Fruit fly (Drosophila melanogaster) whole organism, prepupa: Measurements from ENCODE around the gene CG42342.

Source experiments
- CG10631 ChIP-seq: fragments of 200-800 bp; sonication (Bioruptor generic); optimal IDR thresholded peaks from 2 replicates; lab custom pipeline; 2016; ENCODE audit warnings: missing biosample characterization, missing genetic modification characterization
- CG11294 ChIP-seq: fragments of 200-800 bp; sonication (Bioruptor generic); IDR thresholded peaks from 2 replicates; pipeline ENCODE4 v1.3.6; 2022; ENCODE audit warnings: missing biosample characterization, missing genetic modification characterization
- CG11762 ChIP-seq: fragments of 200-800 bp; sonication (Bioruptor generic); optimal IDR thresholded peaks from 3 replicates; lab custom pipeline; 2016; ENCODE audit warnings: missing biosample characterization, missing genetic modification characterization; ENCODE audit not compliant: insufficient read depth
- CG11902 ChIP-seq: fragments of 200-800 bp; sonication (Bioruptor generic); optimal IDR thresholded peaks from 3 replicates; lab custom pipeline; 2016; ENCODE audit warnings: missing biosample characterization, missing genetic modification characterization
- CG1621 ChIP-seq: fragments of 200-800 bp; sonication (Bioruptor generic); optimal IDR thresholded peaks from 3 replicates; lab custom pipeline; 2018; ENCODE audit warnings: missing biosample characterization, mild to moderate bottlenecking, missing genetic modification characterization
- CG16779 ChIP-seq: fragments of 200-800 bp; sonication (Bioruptor generic); optimal IDR thresholded peaks from 3 replicates; lab custom pipeline; 2017; ENCODE audit warnings: missing biosample characterization, mild to moderate bottlenecking, missing genetic modification characterization
- CG3032 ChIP-seq: fragments of 200-800 bp; optimal IDR thresholded peaks from 2 replicates; lab custom pipeline; 2019; ENCODE audit warnings: missing biosample characterization, mild to moderate bottlenecking, missing genetic modification characterization, moderate library complexity
- CG32006 ChIP-seq: fragments of 200-800 bp; sonication (Bioruptor generic); optimal IDR thresholded peaks from 3 replicates; lab custom pipeline; 2017; ENCODE audit warnings: missing biosample characterization, mild to moderate bottlenecking, missing genetic modification characterization
- CG3919 ChIP-seq: fragments of 200-800 bp; sonication (Bioruptor generic); optimal IDR thresholded peaks from 3 replicates; lab custom pipeline; 2016; ENCODE audit warnings: missing biosample characterization, missing genetic modification characterization
- CG4318 ChIP-seq: fragments of 200-800 bp; sonication (Bioruptor generic); optimal IDR thresholded peaks from 3 replicates; lab custom pipeline; 2017; ENCODE audit warnings: missing biosample characterization, mild to moderate bottlenecking, missing genetic modification characterization
- CG6163 ChIP-seq: fragments of 200-800 bp; sonication (Bioruptor generic); IDR thresholded peaks from 3 replicates; pipeline ENCODE4 v1.3.6; 2022; ENCODE audit warnings: missing biosample characterization, missing genetic modification characterization
- CG6276 ChIP-seq: fragments of 200-800 bp; sonication (Bioruptor generic); optimal IDR thresholded peaks from 2 replicates; lab custom pipeline; 2017; ENCODE audit warnings: missing biosample characterization, mild to moderate bottlenecking, missing genetic modification characterization
- CG6792 ChIP-seq: fragments of 200-800 bp; sonication (Bioruptor generic); optimal IDR thresholded peaks from 3 replicates; lab custom pipeline; 2016; ENCODE audit warnings: missing biosample characterization, missing genetic modification characterization
- CG6854 ChIP-seq: fragments of 200-800 bp; sonication (Bioruptor generic); optimal IDR thresholded peaks from 2 replicates; lab custom pipeline; 2017; ENCODE audit warnings: missing biosample characterization, mild to moderate bottlenecking, missing genetic modification characterization
- CG7368 ChIP-seq: fragments of 200-800 bp; sonication (Bioruptor generic); optimal IDR thresholded peaks from 3 replicates; lab custom pipeline; 2016; ENCODE audit warnings: missing biosample characterization, missing genetic modification characterization
- CG8119 ChIP-seq: fragments of 200-800 bp; sonication (Bioruptor generic); IDR thresholded peaks from 3 replicates; pipeline ENCODE4 v1.3.6; 2022; ENCODE audit warnings: missing biosample characterization, missing genetic modification characterization
- CG8319 ChIP-seq: fragments of 200-800 bp; sonication (Bioruptor generic); optimal IDR thresholded peaks from 3 replicates; lab custom pipeline; 2016; ENCODE audit warnings: missing biosample characterization, missing genetic modification characterization
- CG8632 ChIP-seq: fragments of 200-800 bp; sonication (Bioruptor generic); optimal IDR thresholded peaks from 3 replicates; lab custom pipeline; 2016; ENCODE audit warnings: missing biosample characterization, missing genetic modification characterization
- CG9139 ChIP-seq: fragments of 200-800 bp; sonication (Bioruptor generic); optimal IDR thresholded peaks from 3 replicates; lab custom pipeline; 2017; ENCODE audit warnings: missing biosample characterization, mild to moderate bottlenecking, missing genetic modification characterization
- Eip78C ChIP-seq: fragments of 200-800 bp; sonication (Bioruptor generic); peaks from one replicate; lab custom pipeline; 2016; ENCODE audit warnings: missing biosample characterization, missing genetic modification characterization
- Eip93F ChIP-seq: fragments of 200-800 bp; sonication (Bioruptor generic); optimal IDR thresholded peaks from 2 replicates; lab custom pipeline; 2016; ENCODE audit warnings: missing biosample characterization, mild to moderate bottlenecking, missing genetic modification characterization
- Ets21C ChIP-seq: fragments of 200-800 bp; sonication (Bioruptor generic); optimal IDR thresholded peaks from 3 replicates; lab custom pipeline; 2016; ENCODE audit warnings: missing biosample characterization, missing genetic modification characterization
- Ets96B ChIP-seq: fragments of 200-800 bp; optimal IDR thresholded peaks from 2 replicates; lab custom pipeline; 2019; ENCODE audit warnings: missing biosample characterization, mild to moderate bottlenecking, missing genetic modification characterization, moderate library complexity
- Gug ChIP-seq: fragments of 200-800 bp; sonication (Bioruptor generic); IDR thresholded peaks from 2 replicates; pipeline ENCODE4 v1.3.6; 2022; ENCODE audit warnings: missing biosample characterization, missing genetic modification characterization
- Hr39 ChIP-seq: fragments of 200-800 bp; sonication (Bioruptor generic); optimal IDR thresholded peaks from 2 replicates; lab custom pipeline; 2016; ENCODE audit warnings: missing biosample characterization, missing genetic modification characterization
- Hr4 ChIP-seq: fragments of 200-800 bp; sonication (Bioruptor generic); optimal IDR thresholded peaks from 3 replicates; lab custom pipeline; 2016; ENCODE audit warnings: missing biosample characterization, missing genetic modification characterization
- Lpt ChIP-seq: fragments of 200-800 bp; sonication (Bioruptor generic); optimal IDR thresholded peaks from 3 replicates; lab custom pipeline; 2016; ENCODE audit warnings: missing biosample characterization, missing genetic modification characterization
- Smox ChIP-seq: fragments of 200-800 bp; sonication (Bioruptor generic); optimal IDR thresholded peaks from 3 replicates; lab custom pipeline; 2016; ENCODE audit warnings: missing biosample characterization, missing genetic modification characterization
- Sox14 ChIP-seq: fragments of 200-800 bp; sonication (Bioruptor generic); optimal IDR thresholded peaks from 3 replicates; lab custom pipeline; 2016; ENCODE audit warnings: missing biosample characterization, missing genetic modification characterization
- Sox15 ChIP-seq: fragments of 200-800 bp; sonication (Bioruptor generic); optimal IDR thresholded peaks from 3 replicates; lab custom pipeline; 2016; ENCODE audit warnings: missing biosample characterization, missing genetic modification characterization
- dac ChIP-seq: fragments of 200-800 bp; sonication (Bioruptor generic); optimal IDR thresholded peaks from 2 replicates; lab custom pipeline; 2017; ENCODE audit warnings: missing biosample characterization, mild to moderate bottlenecking, missing genetic modification characterization
- eg ChIP-seq: fragments of 200-800 bp; sonication (Bioruptor generic); IDR thresholded peaks from 3 replicates; pipeline ENCODE4 v1.3.6; 2022; ENCODE audit warnings: missing biosample characterization, missing genetic modification characterization
- esn ChIP-seq: fragments of 200-800 bp; sonication (Bioruptor generic); optimal IDR thresholded peaks from 2 replicates; lab custom pipeline; 2016; ENCODE audit warnings: missing biosample characterization, mild to moderate bottlenecking, missing genetic modification characterization, moderate library complexity
- fd59A ChIP-seq: fragments of 200-800 bp; sonication (Bioruptor generic); optimal IDR thresholded peaks from 2 replicates; lab custom pipeline; 2017; ENCODE audit warnings: missing biosample characterization, mild to moderate bottlenecking, missing genetic modification characterization, missing genetic modification reagents
- fd85E ChIP-seq: fragments of 200-800 bp; sonication (Bioruptor generic); optimal IDR thresholded peaks from 3 replicates; lab custom pipeline; 2016; ENCODE audit warnings: missing biosample characterization, missing genetic modification characterization
- fkh ChIP-seq: fragments of 200-800 bp; sonication (Bioruptor generic); optimal IDR thresholded peaks from 3 replicates; lab custom pipeline; 2017; ENCODE audit warnings: missing biosample characterization, mild to moderate bottlenecking, missing genetic modification characterization, moderate library complexity
- lz ChIP-seq: fragments of 200-800 bp; sonication (Bioruptor generic); optimal IDR thresholded peaks from 3 replicates; lab custom pipeline; 2016; ENCODE audit warnings: missing biosample characterization, missing genetic modification characterization
- net ChIP-seq: fragments of 200-800 bp; sonication (Bioruptor generic); optimal IDR thresholded peaks from 3 replicates; lab custom pipeline; 2016; ENCODE audit warnings: missing biosample characterization, missing genetic modification characterization
- pdm3 ChIP-seq: fragments of 200-800 bp; sonication (Bioruptor generic); optimal IDR thresholded peaks from 3 replicates; lab custom pipeline; 2016; ENCODE audit warnings: missing biosample characterization, missing genetic modification characterization
- spab ChIP-seq: fragments of 200-800 bp; sonication (Bioruptor generic); optimal IDR thresholded peaks from 2 replicates; lab custom pipeline; 2017; ENCODE audit warnings: missing biosample characterization, mild to moderate bottlenecking, missing genetic modification characterization, missing genetic modification reagents
- ss ChIP-seq, 2 experiments: fragments of 200-800 bp; sonication (Bioruptor generic); optimal IDR thresholded peaks; 2 replicates in 1 of 2; 3 replicates in 1 of 2; lab custom pipeline; 2017 to 2018; ENCODE audit warnings: mild to moderate bottlenecking in 2 of 2, missing biosample characterization in 2 of 2, missing genetic modification characterization in 2 of 2, moderate library complexity in 1 of 2
- topi ChIP-seq: fragments of 200-800 bp; sonication (Bioruptor generic); optimal IDR thresholded peaks from 3 replicates; lab custom pipeline; 2016; ENCODE audit warnings: missing biosample characterization, missing genetic modification characterization
- vri ChIP-seq: fragments of 200-800 bp; sonication (Bioruptor generic); optimal IDR thresholded peaks from 3 replicates; lab custom pipeline; 2016; ENCODE audit warnings: missing biosample characterization, mild to moderate bottlenecking, missing genetic modification characterization

Gene CG42342

DNA sequence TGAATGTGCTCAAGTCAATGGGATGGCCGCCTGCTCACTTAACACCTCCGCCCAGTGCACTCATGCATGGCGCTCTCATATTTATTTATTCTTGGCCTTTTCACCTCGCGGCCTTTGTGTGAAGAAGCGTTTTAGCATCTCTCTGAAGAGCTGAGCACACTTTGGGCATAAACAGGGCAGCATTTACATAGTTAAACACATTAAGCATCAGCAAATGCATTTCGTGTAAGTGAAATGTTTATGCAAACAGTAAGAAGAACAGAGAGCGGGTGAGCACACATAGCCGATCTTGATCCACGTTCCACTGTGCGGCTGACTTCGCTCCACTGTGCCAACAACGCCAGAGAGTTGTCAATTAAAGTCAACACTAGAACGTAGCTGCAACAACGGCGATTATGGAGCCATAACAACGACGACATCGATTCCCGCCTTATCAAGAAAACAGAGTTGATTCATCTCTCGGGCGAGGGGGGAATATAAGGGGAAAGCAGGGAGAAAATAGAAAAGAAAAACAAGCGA, 22.1 kb downstream of the CG42342 start (continued):
- no peak for TF ChIP-seq CG8119 (GFP tag; lab: Robert Waterston, UW)
- TF ChIP-seq CG10631 (GFP tag; lab: Kevin White, UChicago): no peak
- TF ChIP-seq Smox (GFP tag; lab: Kevin White, UChicago): no peak
- TF ChIP-seq esn: no peak
- peak; percentile 58 for TF ChIP-seq Ets96B
- TF ChIP-seq vri (GFP tag; lab: Kevin White, UChicago): no peak
- TF ChIP-seq CG6792 (GFP tag; lab: Kevin White, UChicago): peak; percentile 14
- TF ChIP-seq eg: 0 out of 3 replicates have a peak, but pooled peaks have one; percentile 34
- TF ChIP-seq Hr4 (GFP tag; lab: Kevin White, UChicago): no peak
- TF ChIP-seq Lpt: peak; percentile 29
- TF ChIP-seq CG8632 (GFP tag; lab: Kevin White, UChicago): no peak
- TF ChIP-seq lz (GFP tag; lab: Kevin White, UChicago): no peak
- peak; percentile 40 for TF ChIP-seq Sox15 (GFP tag; lab: Kevin White, UChicago)
- TF ChIP-seq Hr39 (GFP tag; lab: Kevin White, UChicago): no peak
- TF ChIP-seq CG4318 (GFP tag; lab: Kevin White, UChicago): peak; percentile 75
- TF ChIP-seq CG11762 (GFP tag; lab: Kevin White, UChicago): peak; percentile 17
- TF ChIP-seq CG1621 (tag; lab: Kevin White, UChicago): peak; percentile 41
- peak; percentile 42 for TF ChIP-seq CG7368 (GFP tag; lab: Kevin White, UChicago)
- peak; percentile 47 for TF ChIP-seq CG3919 (GFP tag; lab: Kevin White, UChicago)
- TF ChIP-seq CG6163 (GFP tag; lab: Robert Waterston, UW): 0 out of 3 replicates have a peak, but pooled peaks have one; percentile 65

DNA sequence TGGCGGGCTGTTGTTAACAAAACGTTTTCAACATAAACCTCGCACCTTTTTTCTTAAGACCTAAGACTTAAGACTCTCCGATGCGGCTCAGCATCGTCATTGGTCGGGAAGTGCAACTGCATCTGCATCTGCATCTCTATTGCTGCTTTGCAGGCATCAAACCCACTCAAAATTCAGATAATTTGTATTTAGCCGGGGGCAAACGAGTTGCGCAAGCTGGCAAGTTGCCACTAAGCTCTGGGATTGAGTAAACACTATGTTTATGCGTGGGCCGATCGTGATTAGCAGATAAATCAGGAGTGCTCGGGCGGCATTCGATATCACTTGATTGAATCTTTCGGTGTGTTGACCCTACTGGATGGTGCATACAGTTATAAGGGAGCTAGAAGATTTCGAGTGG, 23.0 kb downstream of the CG42342 start:
- no peak for TF ChIP-seq Ets21C (GFP tag; lab: Kevin White, UChicago)
- no peak for TF ChIP-seq Eip93F
- no peak for TF ChIP-seq Lpt
- TF ChIP-seq CG11902: no peak
- TF ChIP-seq fd85E (GFP tag; lab: Kevin White, UChicago): no peak
- TF ChIP-seq pdm3 (GFP tag; lab: Kevin White, UChicago): no peak
- no peak for TF ChIP-seq net (GFP tag; lab: Kevin White, UChicago)
- TF ChIP-seq fkh (GFP tag; lab: Kevin White, UChicago): no peak

DNA sequence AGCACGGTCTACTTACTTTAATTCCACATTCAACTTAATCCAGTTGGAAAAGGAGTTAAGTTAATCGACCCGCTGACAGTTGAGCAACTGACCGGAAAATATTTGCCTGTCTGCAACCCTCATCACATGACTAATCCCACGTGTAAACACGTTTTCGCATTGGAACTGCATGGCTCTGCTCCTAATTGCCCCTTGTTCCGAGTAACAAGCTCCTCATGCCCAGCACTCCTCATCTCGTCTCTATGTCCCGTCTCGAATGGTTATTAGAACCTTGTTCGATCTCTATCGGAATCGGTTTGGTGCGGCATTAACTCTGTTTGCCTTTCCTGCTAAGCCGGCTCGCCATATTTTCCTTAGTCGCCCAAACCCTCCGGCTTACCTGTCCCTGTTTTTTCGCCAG, 23.7 kb downstream of the CG42342 start:
- TF ChIP-seq CG6792 (GFP tag; lab: Kevin White, UChicago): no peak
- TF ChIP-seq spab (GFP tag; lab: Kevin White, UChicago): no peak
- no peak for TF ChIP-seq CG10631 (GFP tag; lab: Kevin White, UChicago)
- TF ChIP-seq Eip78C (GFP tag; lab: Kevin White, UChicago): no peak
- TF ChIP-seq dac (GFP tag; lab: Kevin White, UChicago): no peak
- TF ChIP-seq Ets96B: no peak
- no peak for TF ChIP-seq CG3919 (GFP tag; lab: Kevin White, UChicago)
- TF ChIP-seq CG3032: no peak
- no peak for TF ChIP-seq esn
- no peak for TF ChIP-seq CG8632 (GFP tag; lab: Kevin White, UChicago)
- TF ChIP-seq Gug (GFP tag; lab: Robert Waterston, UW): no peak
- TF ChIP-seq CG32006: no peak

- TF ChIP-seq Sox14 (GFP tag; lab: Kevin White, UChicago) (peak; percentile 83), Gug (GFP tag; lab: Robert Waterston, UW) (no peak), fkh (GFP tag; lab: Kevin White, UChicago) (no peak), topi (GFP tag; lab: Kevin White, UChicago) (peak; percentile 60), CG6854 (GFP tag; lab: Kevin White, UChicago) (no peak), CG9139 (peak; percentile 48), esn (peak; percentile 58), Sox15 (GFP tag; lab: Kevin White, UChicago) (peak; percentile 26), CG11294 (GFP tag; lab: Robert Waterston, UW) (no peak), CG16779 (tag; lab: Kevin White, UChicago) (peak; percentile 40), Eip93F (no peak), CG1621 (tag; lab: Kevin White, UChicago) (peak; percentile 65), Eip78C (GFP tag; lab: Kevin White, UChicago) (peak; percentile 93), CG6276 (GFP tag; lab: Kevin White, UChicago) (peak; percentile 27), CG8319 (peak; percentile 36), dac (GFP tag; lab: Kevin White, UChicago) (no peak), CG3919 (GFP tag; lab: Kevin White, UChicago) (peak; percentile 76), ss (GFP tag; optimal IDR thresholded peaks at IDR 0.05; lab: Kevin White, UChicago) (peak; percentile 68), Ets21C (GFP tag; lab: Kevin White, UChicago) (no peak), fd59A (GFP tag; lab: Kevin White, UChicago) (peak; percentile 72), Smox (GFP tag; lab: Kevin White, UChicago) (peak; percentile 44), CG32006 (peak; percentile 73)
Measured at dm6 chr3R:16526697-16527370, 24.3 kb downstream of the CG42342 start.
